Worm (Caenorhabditis elegans): ENCODE results near the gene ubxn-3.

- no peak for TF ChIP-seq ces-1 (GFP tag; optimal IDR thresholded peaks at IDR 0.05)
- no peak for TF ChIP-seq snpc-4 (tag; optimal IDR thresholded peaks at IDR 0.05)
- TF ChIP-seq ZK546.5 (tag; optimal IDR thresholded peaks at IDR 0.05) = no peak
- no peak for TF ChIP-seq nhr-77 (tag; optimal IDR thresholded peaks at IDR 0.05)
- TF ChIP-seq snpc-1.2 (GFP tag; IDR thresholded peaks at IDR 0.05) = no peak
- no peak for TF ChIP-seq unc-130 (GFP tag; optimal IDR thresholded peaks at IDR 0.05)
- TF ChIP-seq nhr-76 (tag; optimal IDR thresholded peaks at IDR 0.05) = no peak
- no peak for TF ChIP-seq ama-1 (optimal IDR thresholded peaks at IDR 0.05)
- no peak for TF ChIP-seq F10B5.3 (tag; optimal IDR thresholded peaks at IDR 0.05)
- no peak for TF ChIP-seq fos-1 (tag; optimal IDR thresholded peaks at IDR 0.05)
- TF ChIP-seq pha-4 (GFP tag; IDR thresholded peaks at IDR 0.05) = no peak
- TF ChIP-seq pha-4 (tag; optimal IDR thresholded peaks at IDR 0.05) = no peak
- TF ChIP-seq egl-27 (tag; optimal IDR thresholded peaks at IDR 0.05) = no peak
- TF ChIP-seq unc-62 (GFP tag; optimal IDR thresholded peaks at IDR 0.05 in 1 of 2) = peak in 1 of 2 experiments; percentile 21
- no peak for TF ChIP-seq unc-62 (tag; optimal IDR thresholded peaks at IDR 0.05)
- TF ChIP-seq ztf-11 (tag; optimal IDR thresholded peaks at IDR 0.05) = no peak
Measured at ce11 chrII:175868-176267, 44.6 kb downstream of the ubxn-3 start, which contains the start of gene T01D1.3.
